Fruit fly (Drosophila melanogaster): ENCODE data around the gene Cpr78Cc.

Gene Cpr78Cc

DNA sequence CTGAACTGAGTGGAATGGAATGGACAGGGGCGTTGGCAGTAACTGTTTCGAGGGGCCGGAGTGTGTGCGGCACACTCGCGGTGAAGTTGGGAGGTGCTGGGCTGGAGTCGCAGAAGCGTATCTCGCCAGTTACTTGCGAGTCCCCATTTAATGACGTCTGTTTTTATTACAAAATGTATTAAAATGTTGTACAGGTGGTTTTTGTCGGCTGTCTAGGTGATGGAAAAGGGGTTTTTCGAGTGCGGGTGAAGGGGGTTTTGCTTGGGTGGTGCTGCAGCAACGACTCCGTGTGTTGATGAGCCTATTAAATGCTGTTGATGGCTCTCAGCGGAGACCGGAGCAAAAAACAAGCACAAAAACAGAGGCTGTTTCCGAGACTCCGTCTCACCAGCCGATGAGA is 49.0 kb upstream of the Cpr78Cc start (continued):
- TF ChIP-seq Gug (GFP tag; IDR thresholded peaks at IDR 0.05): peak; percentile 44; the same call in 1 of the 4 replicates
- peak; percentile 18 for TF ChIP-seq CG11504 (tag; optimal IDR thresholded peaks at IDR 0.05)
- no peak for TF ChIP-seq crc (GFP tag; optimal IDR thresholded peaks at IDR 0.05)
- peak; percentile 17 for TF ChIP-seq Hr3 (GFP tag; optimal IDR thresholded peaks at IDR 0.05)
- no peak for TF ChIP-seq lbe (GFP tag; optimal IDR thresholded peaks at IDR 0.05)
- TF ChIP-seq trh (GFP tag; optimal IDR thresholded peaks at IDR 0.05): no peak
- TF ChIP-seq zf30C (GFP tag; optimal IDR thresholded peaks at IDR 0.05): no peak
- TF ChIP-seq tin (GFP tag; optimal IDR thresholded peaks at IDR 0.05): peak; percentile 31
- peak; percentile 7 for TF ChIP-seq CG4820 (GFP tag; optimal IDR thresholded peaks at IDR 0.05)
- TF ChIP-seq Oli (tag; optimal IDR thresholded peaks at IDR 0.05): peak; percentile 15
- TF ChIP-seq lola (GFP tag; optimal IDR thresholded peaks at IDR 0.05): no peak
- no peak for TF ChIP-seq HLH54F (GFP tag; optimal IDR thresholded peaks at IDR 0.05)
- TF ChIP-seq sd (tag; optimal IDR thresholded peaks at IDR 0.05): no peak
- no peak for TF ChIP-seq emc (GFP tag; optimal IDR thresholded peaks at IDR 0.05)
- TF ChIP-seq CG11695 (GFP tag; IDR thresholded peaks at IDR 0.05): 0 out of 3 replicates have a peak, but pooled peaks have one; percentile 45
- TF ChIP-seq Abd-B (GFP tag; optimal IDR thresholded peaks at IDR 0.05): peak; percentile 66
- no peak for TF ChIP-seq CG11723 (GFP tag; optimal IDR thresholded peaks at IDR 0.05)
- 0 out of 3 replicates have a peak, but pooled peaks have one; percentile 22 for TF ChIP-seq CG2889 (GFP tag; IDR thresholded peaks at IDR 0.05)
- peak; percentile 36 for TF ChIP-seq CG2120 (GFP tag; optimal IDR thresholded peaks at IDR 0.05)
- peak; percentile 1 for TF ChIP-seq CG30403 (GFP tag; optimal IDR thresholded peaks at IDR 0.05)
- peak; percentile 8 for TF ChIP-seq Fer1 (GFP tag; optimal IDR thresholded peaks at IDR 0.05)
- TF ChIP-seq ind (GFP tag; optimal IDR thresholded peaks at IDR 0.05): peak; percentile 14
- no peak for TF ChIP-seq unpg (GFP tag; optimal IDR thresholded peaks at IDR 0.05)
- TF ChIP-seq CG1603 (tag; optimal IDR thresholded peaks at IDR 0.05): peak; percentile 25
- TF ChIP-seq Ptx1 (GFP tag; IDR thresholded peaks at IDR 0.05): peak; percentile 50
- no peak for TF ChIP-seq Meics (GFP tag; optimal IDR thresholded peaks at IDR 0.05)
- TF ChIP-seq CG4282 (GFP tag; optimal IDR thresholded peaks at IDR 0.05): no peak
- peak; percentile 42; the same call in 1 of the 2 replicates for TF ChIP-seq CG32532 (GFP tag; IDR thresholded peaks at IDR 0.05)
- no peak for TF ChIP-seq CG5245 (GFP tag; optimal IDR thresholded peaks at IDR 0.05)
- TF ChIP-seq Atf6 (GFP tag; IDR thresholded peaks at IDR 0.05): 0 out of 2 replicates have a peak, but pooled peaks have one; percentile 30
- peak; percentile 47 for TF ChIP-seq CG10543 (GFP tag; optimal IDR thresholded peaks at IDR 0.05)
- 0 out of 2 replicates have a peak, but pooled peaks have one; percentile 20 for TF ChIP-seq CG14014 (GFP tag; IDR thresholded peaks at IDR 0.05)
- TF ChIP-seq CG14050 (GFP tag; IDR thresholded peaks at IDR 0.05): no peak
- peak; percentile 31; the same call in 1 of the 2 replicates for TF ChIP-seq Rfx (GFP tag; IDR thresholded peaks at IDR 0.05)
- peak; percentile 64 for TF ChIP-seq CG14441 (GFP tag; IDR thresholded peaks at IDR 0.05)
- TF ChIP-seq ci (GFP tag; IDR thresholded peaks at IDR 0.05): 0 out of 3 replicates have a peak, but pooled peaks have one; percentile 41
- TF ChIP-seq CG18262 (tag; optimal IDR thresholded peaks at IDR 0.05): peak; percentile 12
- peak; percentile 20 for TF ChIP-seq CG18599 (GFP tag; optimal IDR thresholded peaks at IDR 0.05)
- TF ChIP-seq shn (GFP tag; optimal IDR thresholded peaks at IDR 0.05): peak; percentile 28
- peak; percentile 17 for TF ChIP-seq CG16863 (GFP tag; optimal IDR thresholded peaks at IDR 0.05)
- no peak for TF ChIP-seq Mad (GFP tag; optimal IDR thresholded peaks at IDR 0.05)
- TF ChIP-seq Camta (GFP tag; optimal IDR thresholded peaks at IDR 0.05): no peak

DNA sequence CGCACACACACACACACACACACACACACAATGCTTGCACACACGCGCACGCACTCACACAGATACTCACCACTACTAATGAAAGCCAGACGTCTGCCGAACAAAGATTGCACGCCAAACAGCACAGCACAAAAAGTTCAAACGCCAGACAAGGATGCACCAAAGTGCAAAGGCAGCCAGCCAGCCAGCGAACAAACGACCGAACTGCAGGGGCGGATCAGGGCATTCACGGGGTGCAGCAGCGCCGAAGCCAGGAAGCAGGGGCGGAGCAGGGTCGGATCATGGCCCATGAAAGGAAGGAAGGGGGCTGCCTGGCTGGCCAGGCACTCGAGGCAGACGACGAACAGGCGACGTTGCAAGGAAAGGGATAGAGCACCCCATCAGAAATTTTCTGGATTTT is 47.9 kb upstream of the Cpr78Cc start:
- 0 out of 3 replicates have a peak, but pooled peaks have one; percentile 29 for TF ChIP-seq mld (GFP tag; IDR thresholded peaks at IDR 0.05; ENCODE audit: partially characterized antibody)
- no peak for TF ChIP-seq yki (optimal IDR thresholded peaks at IDR 0.05)
- 0 out of 2 replicates have a peak, but pooled peaks have one; percentile 20 for TF ChIP-seq Rx (GFP tag; IDR thresholded peaks at IDR 0.05)
- TF ChIP-seq Ets65A (GFP tag): peak; percentile 77
- peak; percentile 38; the same call in 1 of the 3 replicates for TF ChIP-seq CG6791 (GFP tag; IDR thresholded peaks at IDR 0.05; ENCODE audit: partially characterized antibody)
- no peak for TF ChIP-seq danr (GFP tag; IDR thresholded peaks at IDR 0.05)
- peak; percentile 33; the same call in 1 of the 2 replicates for TF ChIP-seq bbx (GFP tag; IDR thresholded peaks at IDR 0.05; ENCODE audit: partially characterized antibody)
- TF ChIP-seq ken (GFP tag; IDR thresholded peaks at IDR 0.05): 0 out of 3 replicates have a peak, but pooled peaks have one; percentile 15
- peak; percentile 58; the same call in 1 of the 3 replicates for TF ChIP-seq Opbp (GFP tag; IDR thresholded peaks at IDR 0.05; ENCODE audit: partially characterized antibody)
- peak; percentile 43 for TF ChIP-seq cg (GFP tag; optimal IDR thresholded peaks at IDR 0.05)
- TF ChIP-seq CG1602 (GFP tag; optimal IDR thresholded peaks at IDR 0.05): no peak
